Fruit fly (Drosophila melanogaster) whole organism, prepupa: ENCODE data around the gene Cys.

Experiments
- Blimp-1 ChIP-seq: fragments of 200-800 bp; sonication (Bioruptor generic); optimal IDR thresholded peaks from 3 replicates; lab custom pipeline; 2017; ENCODE audit warnings: missing biosample characterization, missing genetic modification characterization, mild to moderate bottlenecking, moderate library complexity, missing genetic modification reagents
- CG15336 ChIP-seq: fragments of 200-800 bp; sonication (Bioruptor generic); IDR thresholded peaks from 2 replicates; pipeline ENCODE4 v1.3.6; 2022; ENCODE audit warnings: missing biosample characterization, missing genetic modification characterization
- CG1621 ChIP-seq: fragments of 200-800 bp; sonication (Bioruptor generic); optimal IDR thresholded peaks from 3 replicates; lab custom pipeline; 2018; ENCODE audit warnings: missing biosample characterization, mild to moderate bottlenecking, missing genetic modification characterization
- CG16779 ChIP-seq: fragments of 200-800 bp; sonication (Bioruptor generic); optimal IDR thresholded peaks from 3 replicates; lab custom pipeline; 2017; ENCODE audit warnings: missing biosample characterization, mild to moderate bottlenecking, missing genetic modification characterization
- CG3032 ChIP-seq: fragments of 200-800 bp; optimal IDR thresholded peaks from 2 replicates; lab custom pipeline; 2019; ENCODE audit warnings: missing biosample characterization, mild to moderate bottlenecking, missing genetic modification characterization, moderate library complexity
- CG31627 ChIP-seq: fragments of 200-800 bp; sonication (Bioruptor generic); optimal IDR thresholded peaks from 3 replicates; lab custom pipeline; 2016; ENCODE audit warnings: missing biosample characterization, missing genetic modification characterization
- CG34406 ChIP-seq: fragments of 200-800 bp; sonication (Bioruptor generic); optimal IDR thresholded peaks from 3 replicates; lab custom pipeline; 2016; ENCODE audit warnings: missing biosample characterization, missing genetic modification characterization
- CG3919 ChIP-seq: fragments of 200-800 bp; sonication (Bioruptor generic); optimal IDR thresholded peaks from 3 replicates; lab custom pipeline; 2016; ENCODE audit warnings: missing biosample characterization, missing genetic modification characterization
- CG6163 ChIP-seq: fragments of 200-800 bp; sonication (Bioruptor generic); IDR thresholded peaks from 3 replicates; pipeline ENCODE4 v1.3.6; 2022; ENCODE audit warnings: missing biosample characterization, missing genetic modification characterization
- CG6792 ChIP-seq: fragments of 200-800 bp; sonication (Bioruptor generic); optimal IDR thresholded peaks from 3 replicates; lab custom pipeline; 2016; ENCODE audit warnings: missing biosample characterization, missing genetic modification characterization
- CG9139 ChIP-seq: fragments of 200-800 bp; sonication (Bioruptor generic); optimal IDR thresholded peaks from 3 replicates; lab custom pipeline; 2017; ENCODE audit warnings: missing biosample characterization, mild to moderate bottlenecking, missing genetic modification characterization
- Eip78C ChIP-seq: fragments of 200-800 bp; sonication (Bioruptor generic); peaks from one replicate; lab custom pipeline; 2016; ENCODE audit warnings: missing biosample characterization, missing genetic modification characterization
- Eip93F ChIP-seq: fragments of 200-800 bp; sonication (Bioruptor generic); optimal IDR thresholded peaks from 2 replicates; lab custom pipeline; 2016; ENCODE audit warnings: missing biosample characterization, mild to moderate bottlenecking, missing genetic modification characterization
- Gug ChIP-seq: fragments of 200-800 bp; sonication (Bioruptor generic); IDR thresholded peaks from 2 replicates; pipeline ENCODE4 v1.3.6; 2022; ENCODE audit warnings: missing biosample characterization, missing genetic modification characterization
- Smox ChIP-seq: fragments of 200-800 bp; sonication (Bioruptor generic); optimal IDR thresholded peaks from 3 replicates; lab custom pipeline; 2016; ENCODE audit warnings: missing biosample characterization, missing genetic modification characterization
- Sox15 ChIP-seq: fragments of 200-800 bp; sonication (Bioruptor generic); optimal IDR thresholded peaks from 3 replicates; lab custom pipeline; 2016; ENCODE audit warnings: missing biosample characterization, missing genetic modification characterization
- acj6 ChIP-seq: fragments of 200-800 bp; sonication (Bioruptor generic); optimal IDR thresholded peaks from 3 replicates; lab custom pipeline; 2016; ENCODE audit warnings: missing biosample characterization, missing genetic modification characterization
- cyc ChIP-seq: fragments of 200-800 bp; sonication (Bioruptor generic); optimal IDR thresholded peaks from 3 replicates; lab custom pipeline; 2016; ENCODE audit warnings: missing biosample characterization, missing genetic modification characterization
- dsx ChIP-seq: fragments of 200-800 bp; optimal IDR thresholded peaks from 3 replicates; lab custom pipeline; 2019; ENCODE audit warnings: missing biosample characterization, mild to moderate bottlenecking, missing genetic modification characterization, moderate library complexity; ENCODE audit not compliant: poor library complexity, severe bottlenecking
- esn ChIP-seq: fragments of 200-800 bp; sonication (Bioruptor generic); optimal IDR thresholded peaks from 2 replicates; lab custom pipeline; 2016; ENCODE audit warnings: missing biosample characterization, mild to moderate bottlenecking, missing genetic modification characterization, moderate library complexity
- fd85E ChIP-seq: fragments of 200-800 bp; sonication (Bioruptor generic); optimal IDR thresholded peaks from 3 replicates; lab custom pipeline; 2016; ENCODE audit warnings: missing biosample characterization, missing genetic modification characterization
- fkh ChIP-seq: fragments of 200-800 bp; sonication (Bioruptor generic); optimal IDR thresholded peaks from 3 replicates; lab custom pipeline; 2017; ENCODE audit warnings: missing biosample characterization, mild to moderate bottlenecking, missing genetic modification characterization, moderate library complexity
- lz ChIP-seq: fragments of 200-800 bp; sonication (Bioruptor generic); optimal IDR thresholded peaks from 3 replicates; lab custom pipeline; 2016; ENCODE audit warnings: missing biosample characterization, missing genetic modification characterization
- pdm3 ChIP-seq: fragments of 200-800 bp; sonication (Bioruptor generic); optimal IDR thresholded peaks from 3 replicates; lab custom pipeline; 2016; ENCODE audit warnings: missing biosample characterization, missing genetic modification characterization
- ss ChIP-seq, 2 experiments: fragments of 200-800 bp; sonication (Bioruptor generic); optimal IDR thresholded peaks; 2 replicates in 1 of 2; 3 replicates in 1 of 2; lab custom pipeline; 2017 to 2018; ENCODE audit warnings: mild to moderate bottlenecking in 2 of 2, missing biosample characterization in 2 of 2, missing genetic modification characterization in 2 of 2, moderate library complexity in 1 of 2
- svp ChIP-seq: fragments of 200-800 bp; sonication (Bioruptor generic); peaks from one replicate; lab custom pipeline; 2016; ENCODE audit warnings: missing biosample characterization, missing genetic modification characterization
- topi ChIP-seq: fragments of 200-800 bp; sonication (Bioruptor generic); optimal IDR thresholded peaks from 3 replicates; lab custom pipeline; 2016; ENCODE audit warnings: missing biosample characterization, missing genetic modification characterization
- vri ChIP-seq: fragments of 200-800 bp; sonication (Bioruptor generic); optimal IDR thresholded peaks from 3 replicates; lab custom pipeline; 2016; ENCODE audit warnings: missing biosample characterization, mild to moderate bottlenecking, missing genetic modification characterization

Cys gene

dm6 chr3R:14567796-14568195 lies 1.6 kb downstream of the Cys start:
- no peak for TF ChIP-seq CG1621 (tag; lab: Kevin White, UChicago)
- TF ChIP-seq Eip78C: no peak
- TF ChIP-seq pdm3 (GFP tag; lab: Kevin White, UChicago): no peak
- TF ChIP-seq dsx (GFP tag; lab: Kevin White, UChicago): no peak
- TF ChIP-seq CG34406 (GFP tag; lab: Kevin White, UChicago): no peak
- no peak for TF ChIP-seq fd85E (GFP tag; lab: Kevin White, UChicago)
- no peak for TF ChIP-seq Smox
- TF ChIP-seq acj6 (GFP tag; lab: Kevin White, UChicago): no peak
- no peak for TF ChIP-seq cyc
- no peak for TF ChIP-seq Gug (GFP tag; lab: Robert Waterston, UW)
- no peak for TF ChIP-seq fkh (GFP tag; lab: Kevin White, UChicago)
- no peak for TF ChIP-seq CG15336 (GFP tag; lab: Robert Waterston, UW)
- no peak for TF ChIP-seq topi (GFP tag; lab: Kevin White, UChicago)
- TF ChIP-seq CG16779 (tag; lab: Kevin White, UChicago): no peak

- TF ChIP-seq CG6792 (GFP tag; lab: Kevin White, UChicago) (no peak), fd85E (GFP tag; lab: Kevin White, UChicago) (no peak), Eip78C (peak; percentile 23), Eip93F (GFP tag; lab: Kevin White, UChicago) (no peak), vri (GFP tag; lab: Kevin White, UChicago) (peak; percentile 3)
Measured at dm6 chr3R:14567329-14567728, 2.1 kb downstream of the Cys start, which contains the start of gene CG31313. CG31313 (minus strand) TSS chr3R:14567429.

dm6 chr3R:14565065-14565977 lies 4.1 kb downstream of the Cys start, which contains the start of gene CG14852:
CG14852 (plus strand) TSS chr3R:14565927.
- no peak for TF ChIP-seq dsx (GFP tag; lab: Kevin White, UChicago)

dm6 chr3R:14564705-14565064 lies 4.8 kb downstream of the Cys start, which contains the start of gene CG8087:
CG8087 (minus strand) TSS chr3R:14564805.
- TF ChIP-seq CG31627 (GFP tag; lab: Kevin White, UChicago) (no peak), svp (GFP tag; lab: Kevin White, UChicago) (peak; percentile 26)

dm6 chr3R:14562040-14562439 lies 7.4 kb downstream of the Cys start, which contains the start of gene CG14851:
CG14851 (plus strand) TSS chr3R:14562340.
- TF ChIP-seq Gug (GFP tag; lab: Robert Waterston, UW) (no peak), CG3919 (no peak), Blimp-1 (no peak), ss (GFP tag; optimal IDR thresholded peaks at IDR 0.05; lab: Kevin White, UChicago) (no peak), CG6163 (no peak), lz (GFP tag; lab: Kevin White, UChicago) (no peak), CG31627 (GFP tag; lab: Kevin White, UChicago) (no peak), esn (GFP tag; lab: Kevin White, UChicago) (no peak), svp (GFP tag; lab: Kevin White, UChicago) (no peak), CG16779 (tag; lab: Kevin White, UChicago) (no peak), CG3032 (tag; lab: Kevin White, UChicago) (no peak), CG15336 (GFP tag; lab: Robert Waterston, UW) (no peak)

dm6 chr3R:14560635-14561034 lies 8.8 kb downstream of the Cys start, which contains the start of gene Jig:
Jig (plus strand) TSS chr3R:14560935.
- TF ChIP-seq dsx (GFP tag; lab: Kevin White, UChicago): no peak
- TF ChIP-seq CG9139: no peak
- TF ChIP-seq fkh (GFP tag; lab: Kevin White, UChicago): no peak
- no peak for TF ChIP-seq CG34406 (GFP tag; lab: Kevin White, UChicago)
- no peak for TF ChIP-seq Sox15
